Worm (Caenorhabditis elegans): ENCODE results near the gene C25H3.14.

The C25H3.14 gene

DNA sequence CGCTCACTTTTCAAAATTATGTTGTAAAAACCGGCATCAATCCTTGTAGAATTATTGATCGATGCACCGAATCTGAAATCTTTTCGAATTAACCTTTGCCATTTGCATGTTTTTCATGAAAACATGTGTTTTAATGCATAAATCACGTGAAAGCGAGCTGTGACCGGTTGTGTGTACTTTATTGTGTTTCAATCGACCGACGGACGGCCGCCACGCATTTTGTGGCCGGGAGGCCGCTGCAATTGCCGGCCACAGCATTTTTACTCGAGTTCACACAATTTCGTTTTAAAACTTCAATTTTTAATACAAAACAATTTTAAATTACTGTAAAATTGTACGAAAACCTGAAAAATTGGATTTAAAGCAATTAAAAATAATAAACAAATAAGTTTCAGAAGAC is 5.9 kb upstream of the C25H3.14 start, which contains the start of gene C25H3.11 (continued):
- TF ChIP-seq nhr-90 (tag; optimal IDR thresholded peaks at IDR 0.05; ENCODE audit: poor library complexity) (peak; percentile 14), efl-1 (optimal IDR thresholded peaks at IDR 0.05) (peak in 1 of 2 experiments; percentile 3), efl-1 (GFP tag; optimal IDR thresholded peaks at IDR 0.05 in 1 of 2) (peak in 1 of 2 experiments; percentile 4), nhr-28 (tag; optimal IDR thresholded peaks at IDR 0.05) (no peak), ceh-82 (tag; optimal IDR thresholded peaks at IDR 0.05) (no peak), snu-23 (GFP tag; optimal IDR thresholded peaks at IDR 0.05) (peak; percentile 53), egl-13 (tag; optimal IDR thresholded peaks at IDR 0.05) (no peak), nhr-237 (tag; optimal IDR thresholded peaks at IDR 0.05) (no peak), dsc-1 (tag; optimal IDR thresholded peaks at IDR 0.05) (peak; percentile 9), mdl-1 (tag; optimal IDR thresholded peaks at IDR 0.05) (peak in 1 of 2 experiments; percentile 32), fkh-4 (tag; optimal IDR thresholded peaks at IDR 0.05; ENCODE audit: borderline replicate concordance) (no peak), F16B12.6 (tag; optimal IDR thresholded peaks at IDR 0.05) (no peak), C16A3.4 (tag; optimal IDR thresholded peaks at IDR 0.05) (peak; percentile 24), ztf-4 (tag; optimal IDR thresholded peaks at IDR 0.05) (no peak)

- peak; percentile 12 for TF ChIP-seq nhr-71 (tag; optimal IDR thresholded peaks at IDR 0.05)
- no peak for TF ChIP-seq efl-1 (optimal IDR thresholded peaks at IDR 0.05)
- TF ChIP-seq efl-1 (GFP tag; optimal IDR thresholded peaks at IDR 0.05 in 1 of 2), result peak in 1 of 2 experiments; percentile 79
- peak in 1 of 2 experiments; percentile 25 for TF ChIP-seq lin-35 (GFP tag; optimal IDR thresholded peaks at IDR 0.05)
- TF ChIP-seq sox-4 (tag; optimal IDR thresholded peaks at IDR 0.05), result no peak
- peak; percentile 19 for TF ChIP-seq lin-14 (GFP tag; optimal IDR thresholded peaks at IDR 0.05)
- peak in 1 of 3 experiments; percentile 38 for TF ChIP-seq dpl-1 (GFP tag; optimal IDR thresholded peaks at IDR 0.05)
- no peak for TF ChIP-seq ztf-4 (tag; optimal IDR thresholded peaks at IDR 0.05)
- peak in 1 of 2 experiments; percentile 36 for TF ChIP-seq lsy-2 (tag; optimal IDR thresholded peaks at IDR 0.05)
Observed at ce11 chrII:5691216-5691771, 3.6 kb upstream of the C25H3.14 start, which contains the start of the genes ndub-5 and eif-2D. TSS of gene ndub-5 (minus strand) at chrII:5691353. TSS of gene eif-2D (plus strand) at chrII:5691721.

DNA sequence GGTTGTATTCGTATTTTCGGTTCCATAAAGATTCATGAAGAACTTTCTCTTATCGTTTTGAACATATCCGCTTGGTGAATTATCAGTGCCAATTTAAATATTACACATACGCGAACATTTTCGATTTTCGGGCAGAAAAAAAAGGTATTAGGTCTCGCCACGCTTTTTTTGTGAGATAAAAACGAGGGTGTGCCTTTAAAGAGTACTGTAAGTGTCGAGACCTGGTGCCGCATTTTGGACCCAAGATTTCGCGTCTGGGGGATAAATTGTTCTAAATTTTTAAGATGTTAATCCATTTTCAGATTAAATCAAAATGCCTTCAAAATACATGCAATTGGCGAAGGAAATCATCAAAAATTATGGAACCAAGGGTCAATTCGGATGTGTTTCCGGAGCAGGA is 1.0 kb upstream of the C25H3.14 start, which contains the start of gene C25H3.3:
TSS of gene C25H3.3 (plus strand) at position 301 of the 400 bp plus-strand sequence.
- TF ChIP-seq alr-1 (tag; optimal IDR thresholded peaks at IDR 0.05; ENCODE audit: borderline replicate concordance) (no peak), tlp-1 (tag; optimal IDR thresholded peaks at IDR 0.05) (no peak), efl-1 (optimal IDR thresholded peaks at IDR 0.05) (no peak), efl-1 (GFP tag; optimal IDR thresholded peaks at IDR 0.05 in 1 of 2) (peak in 1 of 2 experiments; percentile 61)

- no peak for TF ChIP-seq irx-1 (tag; optimal IDR thresholded peaks at IDR 0.05)
- TF ChIP-seq fkh-4 (tag; optimal IDR thresholded peaks at IDR 0.05; ENCODE audit: borderline replicate concordance), result no peak
- no peak for TF ChIP-seq unc-130 (tag; optimal IDR thresholded peaks at IDR 0.05)
- no peak for TF ChIP-seq nhr-90 (tag; optimal IDR thresholded peaks at IDR 0.05; ENCODE audit: poor library complexity)
- no peak for TF ChIP-seq pag-3 (tag; optimal IDR thresholded peaks at IDR 0.05; ENCODE audit: borderline replicate concordance, insufficient read depth)
- TF ChIP-seq Y116A8C.19 (tag; optimal IDR thresholded peaks at IDR 0.05; ENCODE audit: borderline replicate concordance), result no peak
- no peak for TF ChIP-seq nhr-237 (tag; optimal IDR thresholded peaks at IDR 0.05)
- no peak for TF ChIP-seq lsy-2 (tag; optimal IDR thresholded peaks at IDR 0.05)
- no peak for TF ChIP-seq ceh-82 (tag; optimal IDR thresholded peaks at IDR 0.05)
Observed at ce11 chrII:5696218-5696617, 1.3 kb downstream of the C25H3.14 start.

DNA sequence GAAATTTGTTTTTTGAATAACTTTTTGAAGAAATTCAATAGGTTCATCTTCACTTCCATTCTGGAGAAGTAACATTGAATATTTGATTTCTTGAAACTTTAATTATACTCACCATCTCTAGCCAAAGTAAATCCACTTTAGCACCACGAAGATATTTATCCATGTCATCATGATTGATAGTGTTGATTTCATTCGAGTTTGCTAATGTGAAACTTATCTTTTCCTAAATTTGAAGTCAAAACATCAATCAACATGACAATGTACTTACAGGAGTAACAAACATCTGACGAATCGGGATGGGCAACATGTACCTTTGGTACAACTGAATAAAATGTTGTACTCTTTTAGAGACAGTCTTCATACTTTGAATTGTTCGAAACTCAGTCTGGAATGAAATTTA is 2.4 kb downstream of the C25H3.14 start:
- TF ChIP-seq F16B12.6 (tag; optimal IDR thresholded peaks at IDR 0.05) (no peak), unc-98 (GFP tag; IDR thresholded peaks at IDR 0.05) (no peak), rnt-1 (tag; optimal IDR thresholded peaks at IDR 0.05) (no peak), ama-1 (optimal IDR thresholded peaks at IDR 0.05) (no peak), lin-35 (GFP tag; optimal IDR thresholded peaks at IDR 0.05) (no peak), pag-3 (tag; optimal IDR thresholded peaks at IDR 0.05; ENCODE audit: borderline replicate concordance, insufficient read depth) (no peak), nhr-237 (tag; optimal IDR thresholded peaks at IDR 0.05) (no peak), aly-2 (tag; optimal IDR thresholded peaks at IDR 0.05) (no peak), sup-37 (GFP tag; optimal IDR thresholded peaks at IDR 0.05) (no peak), vab-15 (tag; optimal IDR thresholded peaks at IDR 0.05) (no peak), nhr-84 (tag; optimal IDR thresholded peaks at IDR 0.05) (no peak), unc-62 (GFP tag; optimal IDR thresholded peaks at IDR 0.05) (no peak), tlp-1 (tag; optimal IDR thresholded peaks at IDR 0.05) (no peak), unc-130 (tag; optimal IDR thresholded peaks at IDR 0.05) (no peak)

Data from whole organism, L1 larva.